Fruit fly (Drosophila melanogaster): ENCODE results near the gene CG8745.

- no peak for TF ChIP-seq CG8478 (optimal IDR thresholded peaks at IDR 0.05)
- no peak for TF ChIP-seq CTCF (optimal IDR thresholded peaks at IDR 0.05)
Observed at dm6 chr3L:13905515-13905914, 38.8 kb upstream of the CG8745 start.

All from S2 (cell line).